Worm (Caenorhabditis elegans) whole organism, L4/young adult: ENCODE results near the gene F44G4.7.

ENCODE experiments used
- W03F9.2 ChIP-seq: fragments of 150-350 bp; optimal IDR thresholded peaks from 2 replicates; lab custom pipeline; 2014; ENCODE audit warnings: missing biosample characterization, missing genetic modification characterization
- dao-5 ChIP-seq: sonication (generic microtip); optimal IDR thresholded peaks from 2 replicates; lab custom pipeline; 2016; ENCODE audit warnings: missing genotype, missing genetic modification characterization, moderate library complexity, missing compliant biosample characterization
- him-1 ChIP-seq: sonication (generic microtip); optimal IDR thresholded peaks from 2 replicates; lab custom pipeline; 2016; ENCODE audit warnings: missing genotype, missing genetic modification reagents, missing genetic modification characterization, missing compliant biosample characterization

The F44G4.7 gene

DNA sequence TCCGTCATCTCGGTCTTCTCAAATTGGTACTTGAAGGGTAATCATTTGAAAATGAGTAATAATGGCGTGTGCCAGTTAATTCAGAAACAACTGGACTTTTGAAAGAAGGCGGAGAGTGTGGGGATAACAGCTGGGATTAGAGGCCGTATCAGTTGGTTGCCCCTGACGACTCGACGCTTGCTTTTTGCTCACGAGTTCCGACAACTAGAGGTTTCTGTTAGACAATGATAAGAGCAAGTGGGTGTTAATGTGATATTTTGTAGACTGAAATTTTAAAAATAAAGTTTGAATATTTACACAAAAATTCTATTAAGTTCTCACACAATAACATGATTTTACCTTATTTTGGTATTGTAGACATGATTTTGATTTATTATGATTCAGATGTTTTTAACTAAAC is at the start of gene F44G4.7:
F44G4.7 (minus strand) TSS at position 101 of the 400 bp plus-strand sequence.
- TF ChIP-seq dao-5 (tag; lab: Kevin White, UChicago): no peak
- no peak for TF ChIP-seq him-1 (tag; lab: Kevin White, UChicago)
- TF ChIP-seq W03F9.2 (tag; lab: Kevin White, UChicago): no peak

DNA sequence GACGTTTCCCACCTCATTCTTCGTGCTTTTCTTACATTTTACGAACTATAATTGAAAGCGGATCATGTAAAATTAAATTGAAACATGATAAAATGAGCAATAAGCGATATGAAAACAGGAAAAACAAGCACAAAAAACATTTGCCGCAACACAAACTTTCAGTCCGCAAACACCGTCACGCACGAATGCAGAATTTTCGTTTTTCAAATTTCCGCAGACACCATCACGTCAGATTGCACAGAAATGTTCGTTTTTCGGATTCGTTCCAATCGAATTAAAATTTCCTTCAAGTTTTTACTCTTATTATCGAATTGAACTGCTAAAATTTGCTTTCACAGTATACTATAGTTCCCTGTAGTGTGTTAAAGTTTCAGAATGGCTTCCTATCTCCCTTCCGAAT is 49.6 kb upstream of the F44G4.7 start, which contains the start of gene chmp-7:
chmp-7 (plus strand) TSS at position 369 of the 400 bp plus-strand sequence.
- TF ChIP-seq him-1 (tag; lab: Kevin White, UChicago) (peak; percentile 62), W03F9.2 (tag; lab: Kevin White, UChicago) (no peak)

DNA sequence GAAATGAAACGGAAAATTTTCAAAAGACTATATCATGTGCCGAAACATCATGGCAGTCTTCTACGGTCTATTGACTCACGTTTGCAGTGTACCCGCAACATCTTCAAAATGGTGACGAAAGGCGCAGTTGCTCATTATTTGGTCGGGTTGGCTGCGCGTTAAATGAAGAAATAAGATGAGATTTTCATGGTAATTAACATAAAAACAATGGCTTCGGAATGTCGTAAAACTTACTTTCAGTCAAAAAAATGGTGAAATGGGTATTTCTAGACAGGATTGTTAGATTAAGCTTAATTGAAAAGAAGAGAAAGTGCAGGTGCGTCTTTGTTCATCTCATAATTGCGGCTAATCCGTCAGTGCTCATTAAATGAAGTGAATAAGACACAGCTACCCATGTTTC is 48.6 kb upstream of the F44G4.7 start, which contains the start of gene T24B8.7:
T24B8.7 (minus strand) TSS at position 101 of the 400 bp plus-strand sequence.
- TF ChIP-seq him-1 (tag; lab: Kevin White, UChicago): no peak
- no peak for TF ChIP-seq dao-5 (tag; lab: Kevin White, UChicago)
- no peak for TF ChIP-seq W03F9.2 (tag; lab: Kevin White, UChicago)

DNA sequence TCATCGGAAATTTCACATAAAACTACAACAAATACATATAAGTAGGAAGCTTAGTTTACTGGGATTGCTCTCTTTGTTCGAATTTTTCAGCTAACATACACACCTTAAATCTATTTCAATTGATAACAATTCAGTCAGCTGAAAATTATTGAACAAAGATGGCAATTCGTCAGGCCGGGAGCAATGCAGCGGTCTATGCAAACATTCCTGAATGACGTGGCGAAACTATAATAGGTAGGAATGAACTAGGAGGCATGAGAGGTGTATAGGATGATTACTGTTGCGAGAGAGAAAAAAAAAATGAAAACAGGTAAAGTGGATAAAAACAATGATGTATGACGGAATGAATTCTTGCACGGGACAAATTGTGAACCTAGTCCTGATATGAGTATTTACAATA is 37.1 kb upstream of the F44G4.7 start:
- TF ChIP-seq him-1 (tag; lab: Kevin White, UChicago): no peak
- no peak for TF ChIP-seq W03F9.2 (tag; lab: Kevin White, UChicago)
- TF ChIP-seq dao-5 (tag; lab: Kevin White, UChicago): no peak

DNA sequence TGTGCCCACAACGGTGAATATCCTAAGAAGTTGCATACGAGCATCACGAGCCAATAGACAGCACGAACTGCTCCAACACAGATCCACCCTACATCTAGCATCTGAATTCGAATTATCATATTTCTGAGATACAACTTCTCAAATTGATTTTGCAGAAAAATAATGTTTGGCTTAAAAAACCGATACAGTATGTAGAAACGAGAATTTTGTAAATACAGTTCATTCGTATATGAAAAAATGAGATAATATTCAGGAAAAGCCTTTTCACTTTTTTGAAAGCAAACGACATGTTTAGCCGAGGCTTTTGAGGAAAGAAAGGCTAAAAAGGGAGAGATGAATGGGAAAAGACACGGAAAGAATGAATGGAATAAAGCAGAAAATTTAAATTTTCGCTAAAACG is 36.3 kb upstream of the F44G4.7 start, which contains the start of gene F37B12.3:
F37B12.3 (minus strand) TSS at position 101 of the 400 bp plus-strand sequence.
- TF ChIP-seq dao-5 (tag; lab: Kevin White, UChicago): no peak
- no peak for TF ChIP-seq W03F9.2 (tag; lab: Kevin White, UChicago)
- TF ChIP-seq him-1 (tag; lab: Kevin White, UChicago): no peak

DNA sequence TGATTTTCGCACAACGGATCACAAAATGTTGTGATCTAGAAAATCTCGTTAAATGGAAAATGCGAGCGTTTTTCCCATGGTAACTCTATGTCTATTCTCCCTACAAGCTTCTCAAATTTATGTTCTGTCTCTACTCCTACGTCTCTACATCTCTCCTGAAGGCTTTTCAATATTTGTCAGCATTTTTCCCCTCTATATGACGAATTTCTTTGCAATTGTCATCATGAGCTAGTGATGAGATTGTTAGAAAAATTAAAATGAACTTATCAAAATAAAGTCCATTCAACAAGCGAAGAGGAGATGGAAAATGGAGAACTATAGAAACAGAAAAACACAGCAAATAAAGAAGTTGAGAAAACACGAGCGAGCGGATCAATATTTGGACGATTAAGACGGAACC is 33.8 kb upstream of the F44G4.7 start:
- TF ChIP-seq dao-5 (tag; lab: Kevin White, UChicago) (no peak), W03F9.2 (tag; lab: Kevin White, UChicago) (no peak), him-1 (tag; lab: Kevin White, UChicago) (no peak)

DNA sequence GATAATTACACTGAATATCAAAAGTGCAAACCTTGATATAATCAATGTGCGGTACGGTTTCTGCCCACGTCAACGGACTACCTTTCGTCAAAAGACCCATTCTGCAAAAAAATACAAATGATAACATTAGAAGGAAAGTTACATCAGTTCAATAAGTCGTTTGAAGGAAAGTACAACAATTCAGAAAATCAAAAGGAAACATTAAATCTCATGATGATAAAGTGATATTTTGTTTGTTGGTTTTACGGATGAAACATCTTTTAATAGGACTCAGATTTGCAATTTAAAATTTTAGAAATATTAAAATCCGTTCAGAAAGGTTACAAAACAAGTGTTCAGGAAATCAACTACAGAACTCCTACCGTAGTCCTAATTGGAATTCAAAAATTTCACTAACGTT is 33.2 kb upstream of the F44G4.7 start, which contains the start of gene gcs-1:
gcs-1 (minus strand) TSS at position 101 of the 400 bp plus-strand sequence.
- TF ChIP-seq dao-5 (tag; lab: Kevin White, UChicago) (no peak), him-1 (tag; lab: Kevin White, UChicago) (no peak), W03F9.2 (tag; lab: Kevin White, UChicago) (no peak)

DNA sequence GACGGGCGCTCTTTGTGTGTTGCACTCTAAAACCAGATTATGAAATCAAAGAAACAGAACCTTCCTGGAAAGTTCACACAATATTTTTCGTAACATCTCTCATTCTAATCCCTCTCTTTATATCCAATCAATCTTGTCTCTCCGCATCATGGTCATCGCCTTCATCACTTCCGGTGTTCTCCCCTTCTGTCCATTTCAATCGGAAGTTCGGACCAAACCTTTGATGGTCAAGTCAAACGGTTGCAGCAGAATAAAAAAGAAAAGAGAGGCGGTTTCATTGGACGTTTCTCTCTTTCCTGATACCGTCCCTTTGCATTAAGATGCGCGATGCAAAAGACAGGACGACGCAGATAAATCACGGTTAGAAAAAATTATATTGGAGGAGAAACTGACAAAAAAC is 28.1 kb upstream of the F44G4.7 start:
- TF ChIP-seq him-1 (tag; lab: Kevin White, UChicago): no peak
- no peak for TF ChIP-seq W03F9.2 (tag; lab: Kevin White, UChicago)
- no peak for TF ChIP-seq dao-5 (tag; lab: Kevin White, UChicago)

DNA sequence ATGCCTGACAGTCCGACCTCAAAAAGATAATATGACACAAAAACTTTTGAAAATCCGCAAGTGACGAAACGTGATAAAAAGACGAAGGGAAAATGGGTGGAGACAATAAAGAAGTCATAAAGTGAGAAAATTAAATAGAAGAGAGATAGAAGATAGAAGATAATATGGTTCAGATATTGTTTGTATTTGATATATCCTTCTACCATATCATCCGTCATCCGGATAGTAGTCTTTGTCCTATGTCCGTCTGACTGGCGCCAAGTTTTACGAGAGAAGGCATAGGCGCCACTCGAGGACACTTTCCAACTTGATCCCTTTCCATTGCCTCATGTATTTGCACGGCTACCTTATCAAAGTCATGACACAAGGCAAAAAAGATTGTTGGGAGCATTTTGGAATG is 26.9 kb upstream of the F44G4.7 start:
- no peak for TF ChIP-seq dao-5 (tag; lab: Kevin White, UChicago)
- no peak for TF ChIP-seq W03F9.2 (tag; lab: Kevin White, UChicago)
- TF ChIP-seq him-1 (tag; lab: Kevin White, UChicago): no peak

DNA sequence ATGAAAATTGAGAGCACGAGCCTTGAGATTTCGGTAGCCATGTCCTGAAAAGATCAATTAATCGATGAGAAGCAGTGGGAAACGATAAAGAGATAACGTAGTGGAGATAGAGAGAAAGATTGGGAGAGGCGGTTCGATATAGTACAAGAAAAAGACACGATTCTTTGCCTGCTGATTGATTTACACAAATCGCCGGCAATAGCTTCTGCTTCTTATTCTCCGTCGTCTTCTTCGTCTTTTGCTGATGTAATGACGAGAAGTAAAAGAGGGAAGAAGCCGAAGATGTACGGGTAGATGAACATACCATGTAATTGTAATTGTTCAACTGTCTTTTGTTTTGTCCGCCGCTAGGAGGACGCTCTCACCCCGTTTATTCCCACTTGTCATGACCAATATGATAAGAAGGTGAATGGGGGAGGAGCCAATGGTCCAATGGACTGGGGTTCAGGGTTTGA is 24.3 kb upstream of the F44G4.7 start, which contains the start of gene F37B12.1:
F37B12.1 (minus strand) TSS at position 51 of the 455 bp plus-strand sequence.
- TF ChIP-seq him-1 (tag; lab: Kevin White, UChicago) (no peak), dao-5 (tag; lab: Kevin White, UChicago) (no peak), W03F9.2 (tag; lab: Kevin White, UChicago) (no peak)

DNA sequence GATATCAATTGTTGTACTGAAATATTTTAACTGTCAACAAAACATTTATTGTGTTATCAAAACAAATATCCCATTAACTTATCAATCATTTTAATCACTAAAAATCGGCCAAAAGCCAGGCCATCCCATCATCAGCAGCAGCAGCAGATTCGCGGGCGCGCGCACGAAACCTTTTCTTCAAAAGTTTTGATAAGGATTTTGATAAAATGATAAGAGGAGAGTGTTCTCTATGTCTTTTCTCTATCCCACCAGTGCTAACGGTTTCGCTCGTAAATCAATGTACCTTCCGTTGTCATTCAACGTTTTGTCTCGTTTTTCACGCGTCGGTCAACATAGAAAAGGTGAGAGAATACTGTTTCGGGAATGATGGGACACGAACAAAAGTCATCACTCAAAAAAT is 23.1 kb upstream of the F44G4.7 start:
- TF ChIP-seq him-1 (tag; lab: Kevin White, UChicago) (no peak), W03F9.2 (tag; lab: Kevin White, UChicago) (no peak), dao-5 (tag; lab: Kevin White, UChicago) (no peak)

DNA sequence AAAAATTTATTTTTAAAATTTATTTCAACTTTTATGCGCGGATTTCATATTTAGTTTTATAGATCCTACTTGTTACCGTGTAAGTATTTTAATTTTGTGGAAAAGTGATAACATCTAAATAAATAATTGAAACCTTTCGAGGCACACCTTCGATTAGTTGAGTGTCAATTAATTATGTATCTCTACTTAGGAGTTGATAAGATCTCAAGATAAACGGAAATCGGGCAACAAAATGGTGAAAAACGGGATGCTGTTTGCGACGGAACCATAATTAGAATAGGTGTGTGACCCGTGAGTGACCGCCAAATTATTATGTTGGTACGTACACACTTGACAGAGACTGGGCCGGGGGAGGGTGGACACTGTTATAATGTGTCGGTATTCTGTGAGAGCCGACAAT is 21.4 kb upstream of the F44G4.7 start:
- TF ChIP-seq dao-5 (tag; lab: Kevin White, UChicago): no peak
- no peak for TF ChIP-seq him-1 (tag; lab: Kevin White, UChicago)
- TF ChIP-seq W03F9.2 (tag; lab: Kevin White, UChicago): no peak

DNA sequence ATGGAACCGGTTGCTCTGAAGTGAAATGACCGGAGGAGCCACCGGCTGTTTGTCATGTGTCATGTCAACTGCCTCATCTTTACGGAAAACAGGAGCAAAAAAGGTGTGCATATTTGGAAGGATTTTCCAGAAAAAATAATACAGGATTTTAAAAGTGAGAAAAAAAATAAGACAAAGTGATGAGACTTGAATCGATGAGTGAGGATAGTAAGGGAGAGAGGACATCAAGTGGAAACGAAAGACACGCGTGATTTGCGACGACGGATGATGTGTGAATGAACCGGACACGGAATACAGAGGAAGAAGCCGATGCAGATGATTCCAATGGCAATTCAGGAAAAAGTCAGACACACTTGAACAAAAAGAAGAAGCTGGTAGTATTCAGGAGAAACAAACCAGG is 19.3 kb upstream of the F44G4.7 start:
- TF ChIP-seq dao-5 (tag; lab: Kevin White, UChicago) (no peak), him-1 (tag; lab: Kevin White, UChicago) (no peak)

DNA sequence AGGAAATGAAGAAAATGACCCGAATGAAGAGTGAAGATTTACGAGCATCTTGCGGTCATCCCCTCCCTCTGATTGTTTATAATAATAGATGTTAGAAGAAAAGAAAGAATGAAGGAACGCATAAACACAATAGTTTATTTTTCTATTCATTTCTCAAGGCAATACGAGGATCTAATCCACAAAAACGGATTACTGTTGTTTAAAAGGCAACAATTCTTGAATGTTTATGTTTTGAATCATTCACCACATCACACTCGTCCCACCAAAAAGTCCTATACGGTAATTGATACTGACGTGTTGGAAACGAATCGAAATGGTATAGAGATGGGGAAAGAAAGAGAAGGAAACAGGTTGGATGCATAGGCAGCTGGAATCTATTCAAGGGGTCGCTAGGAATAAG is 16.7 kb upstream of the F44G4.7 start:
- TF ChIP-seq him-1 (tag; lab: Kevin White, UChicago) (no peak), dao-5 (tag; lab: Kevin White, UChicago) (no peak), W03F9.2 (tag; lab: Kevin White, UChicago) (no peak)
